Worm (Caenorhabditis elegans) whole organism, mixed stage, embryonic: Measurements from ENCODE around the gene spin-2.

ENCODE experiments used
- elt-1 ChIP-seq: sonication (generic microtip); optimal IDR thresholded peaks from 2 replicates; lab custom pipeline; 2017; ENCODE audit warnings: missing genetic modification characterization, mild to moderate bottlenecking, missing compliant biosample characterization, antibody characterized with exemption, moderate library complexity, borderline replicate concordance; ENCODE audit not compliant: insufficient read depth
- lin-13 ChIP-seq: fragments of 150-350 bp; optimal IDR thresholded peaks from 2 replicates; lab custom pipeline; 2014; ENCODE audit warnings: missing biosample characterization, missing genetic modification characterization
- nhr-28 ChIP-seq: fragments of 150-350 bp; optimal IDR thresholded peaks from 2 replicates; lab custom pipeline; 2014; ENCODE audit warnings: missing biosample characterization, missing genetic modification characterization
- snpc-4 ChIP-seq: fragments of 150-350 bp; optimal IDR thresholded peaks from 2 replicates; lab custom pipeline; 2014; ENCODE audit warnings: missing biosample characterization, missing genetic modification characterization
- unc-62 ChIP-seq: fragments of 150-350 bp; optimal IDR thresholded peaks from 2 replicates; lab custom pipeline; 2014; ENCODE audit warnings: missing biosample characterization, missing genetic modification reagents, missing genetic modification characterization

DNA sequence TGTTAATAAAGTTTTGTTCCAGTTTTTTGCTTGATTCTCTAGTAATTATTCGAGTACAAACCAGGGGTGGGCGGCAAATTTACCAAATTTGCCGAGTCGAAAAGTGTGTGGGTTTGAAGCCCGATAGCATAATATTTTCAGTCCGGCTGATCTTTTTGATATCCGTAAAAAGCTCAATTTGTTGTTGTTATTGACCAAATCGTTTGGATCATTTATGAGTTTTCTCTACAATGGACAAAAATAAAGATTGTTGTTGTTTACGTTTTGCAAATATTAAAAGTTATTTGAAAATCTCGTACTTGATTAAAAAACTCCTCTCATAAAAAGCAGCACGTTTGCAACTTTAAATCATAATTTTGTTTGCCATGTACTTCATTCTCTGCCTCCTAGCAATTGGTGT, 30.8 kb upstream of the spin-2 start, which contains the start of gene scl-1:
- TF ChIP-seq elt-1 (tag; lab: Kevin White, UChicago): no peak
- no peak for TF ChIP-seq unc-62 (GFP tag; lab: Kevin White, UChicago)
- TF ChIP-seq nhr-28 (tag; lab: Kevin White, UChicago): no peak
- no peak for TF ChIP-seq snpc-4 (tag; lab: Kevin White, UChicago)
- no peak for TF ChIP-seq lin-13 (tag; lab: Kevin White, UChicago)
